Fruit fly (Drosophila melanogaster) whole organism, adult: ENCODE measurements around the gene CG32987.

Experiments
- CG1620 ChIP-seq: fragments of 200-800 bp; sonication (Bioruptor generic); optimal IDR thresholded peaks from 2 replicates; lab custom pipeline; 2016; ENCODE audit warnings: missing biosample characterization, missing genetic modification characterization
- CG33017 ChIP-seq: fragments of 200-800 bp; sonication (Bioruptor generic); optimal IDR thresholded peaks from 2 replicates; lab custom pipeline; 2018; ENCODE audit warnings: missing biosample characterization, mild to moderate bottlenecking, missing genetic modification characterization, moderate library complexity
- CG5204 ChIP-seq: fragments of 200-800 bp; sonication (Bioruptor generic); optimal IDR thresholded peaks from 2 replicates; lab custom pipeline; 2016; ENCODE audit warnings: missing biosample characterization, missing genetic modification characterization
- CG7045 ChIP-seq: fragments of 200-800 bp; sonication (Bioruptor generic); optimal IDR thresholded peaks from 2 replicates; lab custom pipeline; 2017; ENCODE audit warnings: missing biosample characterization, mild to moderate bottlenecking, missing genetic modification characterization
- CG7101 ChIP-seq: fragments of 200-800 bp; sonication (Bioruptor generic); optimal IDR thresholded peaks from 2 replicates; lab custom pipeline; 2018; ENCODE audit warnings: missing biosample characterization, mild to moderate bottlenecking, missing genetic modification characterization, moderate library complexity
- Crg-1 ChIP-seq: fragments of 200-800 bp; sonication (Bioruptor generic); optimal IDR thresholded peaks from 2 replicates; lab custom pipeline; 2016; ENCODE audit warnings: missing biosample characterization, missing genetic modification characterization
- Hr96 ChIP-seq: fragments of 200-800 bp; sonication (Bioruptor generic); optimal IDR thresholded peaks from 2 replicates; lab custom pipeline; 2016; ENCODE audit warnings: missing biosample characterization, missing genetic modification characterization
- cic ChIP-seq: fragments of 200-800 bp; sonication (Bioruptor generic); optimal IDR thresholded peaks from 2 replicates; lab custom pipeline; 2017; ENCODE audit warnings: missing biosample characterization, mild to moderate bottlenecking, missing genetic modification characterization, moderate library complexity
- kay ChIP-seq: fragments of 200-800 bp; sonication (Bioruptor generic); peaks from one replicate; lab custom pipeline; 2016; ENCODE audit warnings: missing biosample characterization, missing genetic modification characterization, borderline replicate concordance
- toe ChIP-seq: fragments of 200-800 bp; sonication (Bioruptor generic); optimal IDR thresholded peaks from 2 replicates; lab custom pipeline; 2016; ENCODE audit warnings: missing biosample characterization, missing genetic modification characterization

dm6 chr2L:8839193-8839592 is 24.4 kb upstream of the CG32987 start:
- TF ChIP-seq cic (GFP tag; lab: Kevin White, UChicago) (no peak), CG7101 (tag; lab: Kevin White, UChicago) (no peak), CG5204 (GFP tag; lab: Kevin White, UChicago) (no peak), toe (GFP tag; lab: Kevin White, UChicago) (no peak), Crg-1 (GFP tag; lab: Kevin White, UChicago) (no peak), Hr96 (GFP tag; lab: Kevin White, UChicago) (no peak), CG1620 (GFP tag; lab: Kevin White, UChicago) (no peak), kay (GFP tag; lab: Kevin White, UChicago) (no peak), CG7045 (GFP tag; lab: Kevin White, UChicago) (no peak), CG33017 (tag; lab: Kevin White, UChicago) (no peak)
